Worm (Caenorhabditis elegans): ENCODE measurements around the gene fbxa-182.

- TF ChIP-seq tra-4 (tag; optimal IDR thresholded peaks at IDR 0.05) (no peak), pes-1 (GFP tag; IDR thresholded peaks at IDR 0.05) (no peak), tbx-37 (GFP tag; conservative IDR thresholded peaks at IDR 0.05) (no peak), ama-1 (optimal IDR thresholded peaks at IDR 0.05) (no peak), ceh-13 (GFP tag; optimal IDR thresholded peaks at IDR 0.05) (no peak), aly-1 (tag; optimal IDR thresholded peaks at IDR 0.05) (no peak), hnd-1 (tag; optimal IDR thresholded peaks at IDR 0.05) (no peak), tbx-11 (GFP tag; IDR thresholded peaks at IDR 0.05) (no peak)
These were observed 46.3 kb upstream of the fbxa-182 start, which contains the start of gene pqn-42 for ce11 chrII:2458881-2459280.
